Worm (Caenorhabditis elegans): ENCODE results near the gene C07E3.4.

C07E3.4 gene

ce11 chrII:10360487-10360886 is at the start of gene C07E3.4:
Gene C07E3.4 (plus strand): TSS chrII:10360787.
- no peak for TF ChIP-seq scrt-1 (GFP tag; IDR thresholded peaks at IDR 0.05)

- TF ChIP-seq flt-1 (GFP tag; IDR thresholded peaks at IDR 0.05) (no peak), B0310.2 (tag; optimal IDR thresholded peaks at IDR 0.05) (no peak), ama-1 (optimal IDR thresholded peaks at IDR 0.05) (no peak), pes-1 (GFP tag; IDR thresholded peaks at IDR 0.05) (no peak), sea-1 (GFP tag; conservative IDR thresholded peaks at IDR 0.05) (no peak)
Measured at ce11 chrII:10311973-10312372, 48.6 kb upstream of the C07E3.4 start, which contains the start of gene srlf-34. Gene srlf-34 (plus strand): TSS chrII:10312293.

- TF ChIP-seq scrt-1 (GFP tag; IDR thresholded peaks at IDR 0.05): no peak
- TF ChIP-seq hmg-4 (GFP tag; optimal IDR thresholded peaks at IDR 0.05): no peak
- no peak for TF ChIP-seq hmbx-1 (tag; optimal IDR thresholded peaks at IDR 0.05)
- no peak for TF ChIP-seq ceh-36 (tag; optimal IDR thresholded peaks at IDR 0.05)
Measured at ce11 chrII:10315252-10315651, 45.3 kb upstream of the C07E3.4 start, which contains the start of gene idpp-8. Gene idpp-8 (plus strand): TSS chrII:10315552.

ce11 chrII:10316119-10316518 is 44.5 kb upstream of the C07E3.4 start, which contains the start of gene gcy-5:
Gene gcy-5 (minus strand): TSS chrII:10316219.
- no peak for TF ChIP-seq aly-1 (tag; optimal IDR thresholded peaks at IDR 0.05)
- no peak for TF ChIP-seq ceh-13 (GFP tag; optimal IDR thresholded peaks at IDR 0.05)
- TF ChIP-seq F13C5.2 (tag; optimal IDR thresholded peaks at IDR 0.05): no peak
- no peak for TF ChIP-seq flt-1 (GFP tag; IDR thresholded peaks at IDR 0.05)
- no peak for TF ChIP-seq tbx-37 (GFP tag; conservative IDR thresholded peaks at IDR 0.05)
- no peak for TF ChIP-seq sea-1 (GFP tag; conservative IDR thresholded peaks at IDR 0.05)
- no peak for TF ChIP-seq ceh-36 (tag; optimal IDR thresholded peaks at IDR 0.05)
- no peak for TF ChIP-seq tbx-11 (GFP tag; IDR thresholded peaks at IDR 0.05)
- TF ChIP-seq B0310.2 (tag; optimal IDR thresholded peaks at IDR 0.05): no peak
- no peak for TF ChIP-seq hmg-4 (GFP tag; optimal IDR thresholded peaks at IDR 0.05)
- no peak for TF ChIP-seq pes-1 (GFP tag; IDR thresholded peaks at IDR 0.05)
- TF ChIP-seq hmbx-1 (tag; optimal IDR thresholded peaks at IDR 0.05): no peak
- no peak for TF ChIP-seq tra-4 (tag; optimal IDR thresholded peaks at IDR 0.05)
- TF ChIP-seq scrt-1 (GFP tag; IDR thresholded peaks at IDR 0.05): no peak
- no peak for TF ChIP-seq ama-1 (optimal IDR thresholded peaks at IDR 0.05)

ce11 chrII:10317007-10317406 is 43.6 kb upstream of the C07E3.4 start, which contains the start of gene M02G9.4:
Gene M02G9.4 (plus strand): TSS chrII:10317307.
- no peak for TF ChIP-seq sea-1 (GFP tag; conservative IDR thresholded peaks at IDR 0.05)
- no peak for TF ChIP-seq tra-4 (tag; optimal IDR thresholded peaks at IDR 0.05)
- TF ChIP-seq F13C5.2 (tag; optimal IDR thresholded peaks at IDR 0.05): no peak
- no peak for TF ChIP-seq hmg-4 (GFP tag; optimal IDR thresholded peaks at IDR 0.05)
- TF ChIP-seq aly-1 (tag; optimal IDR thresholded peaks at IDR 0.05): no peak
- no peak for TF ChIP-seq ceh-13 (GFP tag; optimal IDR thresholded peaks at IDR 0.05)
- TF ChIP-seq ceh-36 (tag; optimal IDR thresholded peaks at IDR 0.05): no peak
- TF ChIP-seq tbx-37 (GFP tag; conservative IDR thresholded peaks at IDR 0.05): no peak
- TF ChIP-seq tbx-11 (GFP tag; IDR thresholded peaks at IDR 0.05): no peak
- TF ChIP-seq pes-1 (GFP tag; IDR thresholded peaks at IDR 0.05): no peak
- no peak for TF ChIP-seq scrt-1 (GFP tag; IDR thresholded peaks at IDR 0.05)
- no peak for TF ChIP-seq flt-1 (GFP tag; IDR thresholded peaks at IDR 0.05)
- TF ChIP-seq hmbx-1 (tag; optimal IDR thresholded peaks at IDR 0.05): no peak
- TF ChIP-seq B0310.2 (tag; optimal IDR thresholded peaks at IDR 0.05): no peak
- TF ChIP-seq ama-1 (optimal IDR thresholded peaks at IDR 0.05): no peak
- TF ChIP-seq hnd-1 (tag; optimal IDR thresholded peaks at IDR 0.05): no peak
- no peak for TF ChIP-seq ets-7 (tag; optimal IDR thresholded peaks at IDR 0.05)

ce11 chrII:10321410-10321809 is 39.2 kb upstream of the C07E3.4 start, which contains the start of gene idpp-4:
Gene idpp-4 (plus strand): TSS chrII:10321460.
- no peak for TF ChIP-seq ceh-36 (tag; optimal IDR thresholded peaks at IDR 0.05)
- TF ChIP-seq tra-4 (tag; optimal IDR thresholded peaks at IDR 0.05): no peak
- TF ChIP-seq hmg-4 (GFP tag; optimal IDR thresholded peaks at IDR 0.05): no peak
- no peak for TF ChIP-seq F13C5.2 (tag; optimal IDR thresholded peaks at IDR 0.05)
- TF ChIP-seq sea-1 (GFP tag; conservative IDR thresholded peaks at IDR 0.05): no peak
- no peak for TF ChIP-seq B0310.2 (tag; optimal IDR thresholded peaks at IDR 0.05)
- no peak for TF ChIP-seq aly-1 (tag; optimal IDR thresholded peaks at IDR 0.05)
- no peak for TF ChIP-seq flt-1 (GFP tag; IDR thresholded peaks at IDR 0.05)
- TF ChIP-seq scrt-1 (GFP tag; IDR thresholded peaks at IDR 0.05): no peak
- no peak for TF ChIP-seq pes-1 (GFP tag; IDR thresholded peaks at IDR 0.05)
- no peak for TF ChIP-seq hmbx-1 (tag; optimal IDR thresholded peaks at IDR 0.05)
- TF ChIP-seq ets-7 (tag; optimal IDR thresholded peaks at IDR 0.05): no peak
- TF ChIP-seq ceh-13 (GFP tag; optimal IDR thresholded peaks at IDR 0.05): no peak
- TF ChIP-seq ama-1 (optimal IDR thresholded peaks at IDR 0.05): no peak
- no peak for TF ChIP-seq hnd-1 (tag; optimal IDR thresholded peaks at IDR 0.05)
- no peak for TF ChIP-seq tbx-37 (GFP tag; conservative IDR thresholded peaks at IDR 0.05)
- TF ChIP-seq tbx-11 (GFP tag; IDR thresholded peaks at IDR 0.05): no peak

ce11 chrII:10325615-10326232 is 34.9 kb upstream of the C07E3.4 start, which contains the start of gene appg-1:
Gene appg-1 (plus strand): TSS chrII:10326041.
- TF ChIP-seq B0310.2 (tag; optimal IDR thresholded peaks at IDR 0.05) (no peak), sea-1 (GFP tag; conservative IDR thresholded peaks at IDR 0.05) (no peak), tbx-11 (GFP tag; IDR thresholded peaks at IDR 0.05) (no peak), hmbx-1 (tag; optimal IDR thresholded peaks at IDR 0.05) (no peak), ceh-13 (GFP tag; optimal IDR thresholded peaks at IDR 0.05) (no peak), scrt-1 (GFP tag; IDR thresholded peaks at IDR 0.05) (no peak), hmg-4 (GFP tag; optimal IDR thresholded peaks at IDR 0.05) (no peak), ets-7 (tag; optimal IDR thresholded peaks at IDR 0.05) (no peak), aly-1 (tag; optimal IDR thresholded peaks at IDR 0.05) (no peak)

ce11 chrII:10329754-10330153 is 30.8 kb upstream of the C07E3.4 start:
- TF ChIP-seq hnd-1 (tag; optimal IDR thresholded peaks at IDR 0.05) (no peak), tra-4 (tag; optimal IDR thresholded peaks at IDR 0.05) (no peak), aly-1 (tag; optimal IDR thresholded peaks at IDR 0.05) (no peak), flt-1 (GFP tag; IDR thresholded peaks at IDR 0.05) (no peak), pes-1 (GFP tag; IDR thresholded peaks at IDR 0.05) (no peak), ceh-36 (tag; optimal IDR thresholded peaks at IDR 0.05) (no peak), B0310.2 (tag; optimal IDR thresholded peaks at IDR 0.05) (no peak), tbx-37 (GFP tag; conservative IDR thresholded peaks at IDR 0.05) (no peak), hmbx-1 (tag; optimal IDR thresholded peaks at IDR 0.05) (no peak), tbx-11 (GFP tag; IDR thresholded peaks at IDR 0.05) (no peak), ets-7 (tag; optimal IDR thresholded peaks at IDR 0.05) (no peak), sea-1 (GFP tag; conservative IDR thresholded peaks at IDR 0.05) (no peak), ama-1 (optimal IDR thresholded peaks at IDR 0.05) (no peak)

Measured in whole organism, early embryonic.